Fruit fly (Drosophila melanogaster) whole organism, embryonic: Measurements from ENCODE around the gene CG13690.

ENCODE experiments used
- Aef1 ChIP-seq: fragments of 200-800 bp; sonication (Bioruptor generic); IDR thresholded peaks from 3 replicates; pipeline ENCODE4 v1.3.6; 2022; ENCODE audit warnings: missing biosample characterization, missing genetic modification characterization
- CG10366 ChIP-seq: fragments of 200-800 bp; sonication (Bioruptor generic); IDR thresholded peaks from 2 replicates; pipeline ENCODE4 v1.3.6; 2022; ENCODE audit warnings: missing biosample characterization, missing genetic modification characterization
- CG12071 ChIP-seq: fragments of 200-800 bp; sonication (Bioruptor generic); optimal IDR thresholded peaks from 3 replicates; lab custom pipeline; 2018; ENCODE audit warnings: missing biosample characterization, mild to moderate bottlenecking, missing genetic modification characterization
- CG14014 ChIP-seq: fragments of 200-800 bp; sonication (Bioruptor generic); IDR thresholded peaks from 2 replicates; pipeline ENCODE4 v1.3.6; 2022; ENCODE audit warnings: missing biosample characterization, missing genetic modification characterization
- CG17829 ChIP-seq: fragments of 200-800 bp; optimal IDR thresholded peaks from 2 replicates; lab custom pipeline; 2019; ENCODE audit warnings: missing biosample characterization, mild to moderate bottlenecking, missing genetic modification characterization, moderate library complexity
- CG18011 ChIP-seq: fragments of 200-800 bp; sonication (Bioruptor generic); optimal IDR thresholded peaks from 2 replicates; lab custom pipeline; 2017; ENCODE audit warnings: missing biosample characterization, missing genetic modification characterization, mild to moderate bottlenecking, moderate library complexity, missing genotype
- CG3847 ChIP-seq: fragments of 200-800 bp; sonication (Bioruptor generic); IDR thresholded peaks from 2 replicates; pipeline ENCODE4 v1.3.6; 2022; ENCODE audit warnings: missing biosample characterization, missing genetic modification characterization
- CG3995 ChIP-seq: fragments of 200-800 bp; sonication (Bioruptor generic); optimal IDR thresholded peaks from 3 replicates; lab custom pipeline; 2016; ENCODE audit warnings: missing biosample characterization, missing genetic modification characterization
- CG4282 ChIP-seq: fragments of 200-800 bp; sonication (Bioruptor generic); optimal IDR thresholded peaks from 2 replicates; lab custom pipeline; 2016; ENCODE audit warnings: missing biosample characterization, missing genetic modification characterization
- CG4404 ChIP-seq: fragments of 200-800 bp; sonication (Bioruptor generic); IDR thresholded peaks from 2 replicates; pipeline ENCODE4 v1.3.6; 2022; ENCODE audit warnings: missing biosample characterization, missing genetic modification characterization
- CG4424 ChIP-seq: fragments of 200-800 bp; sonication (Bioruptor generic); optimal IDR thresholded peaks from 3 replicates; lab custom pipeline; 2016; ENCODE audit warnings: missing biosample characterization, missing genetic modification characterization
- CG4617 ChIP-seq: fragments of 200-800 bp; sonication (Bioruptor generic); optimal IDR thresholded peaks from 3 replicates; lab custom pipeline; 2016; ENCODE audit warnings: missing biosample characterization, missing genetic modification characterization, borderline replicate concordance
- Drgx ChIP-seq: fragments of 200-800 bp; sonication (Bioruptor generic); IDR thresholded peaks from 2 replicates; pipeline ENCODE4 v1.3.6; 2022; ENCODE audit warnings: missing biosample characterization, missing genetic modification characterization
- Elba2 ChIP-seq: fragments of 200-800 bp; sonication (Bioruptor generic); optimal IDR thresholded peaks from 3 replicates; lab custom pipeline; 2016; ENCODE audit warnings: missing biosample characterization, missing genetic modification characterization
- GATAe ChIP-seq: fragments of 200-800 bp; sonication (Bioruptor generic); conservative IDR thresholded peaks from 2 replicates; pipeline ENCODE4 v1.3.6; 2022; ENCODE audit warnings: missing biosample characterization, missing genetic modification characterization
- HLH54F ChIP-seq: fragments of 200-800 bp; sonication (Bioruptor generic); optimal IDR thresholded peaks from 3 replicates; lab custom pipeline; 2016; ENCODE audit warnings: missing biosample characterization, missing genetic modification characterization
- Hr78 ChIP-seq, 2 experiments: fragments of 200-800 bp in 1 of 2; fragments of >200 bp in 1 of 2; sonication (Bioruptor generic) in 1 of 2; optimal IDR thresholded peaks; 2 replicates each; lab custom pipeline; 2017 to 2019; ENCODE audit warnings: missing biosample characterization in 2 of 2, missing genetic modification characterization in 2 of 2, mild to moderate bottlenecking in 1 of 2, moderate library complexity in 1 of 2
- Nf-YB ChIP-seq: fragments of 200-800 bp; sonication (Bioruptor generic); optimal IDR thresholded peaks from 3 replicates; lab custom pipeline; 2019; ENCODE audit warnings: missing biosample characterization, mild to moderate bottlenecking, missing genetic modification characterization, moderate library complexity
- Xbp1 ChIP-seq: fragments of 200-800 bp; sonication (Bioruptor generic); optimal IDR thresholded peaks from 3 replicates; lab custom pipeline; 2016; ENCODE audit warnings: missing biosample characterization, mild to moderate bottlenecking, missing genetic modification characterization
- Xrp1 ChIP-seq: fragments of 200-800 bp; sonication (Bioruptor generic); IDR thresholded peaks from 2 replicates; pipeline ENCODE4 v1.3.6; 2022; ENCODE audit warnings: missing biosample characterization, missing genetic modification characterization
- al ChIP-seq: fragments of 200-800 bp; sonication (Bioruptor generic); IDR thresholded peaks from 2 replicates; pipeline ENCODE4 v1.3.6; 2022; ENCODE audit warnings: missing biosample characterization, missing genetic modification characterization
- btn ChIP-seq: fragments of 200-800 bp; sonication (Bioruptor generic); optimal IDR thresholded peaks from 2 replicates; lab custom pipeline; 2016; ENCODE audit warnings: missing biosample characterization, missing genetic modification characterization
- cad ChIP-seq: fragments of >200 bp; optimal IDR thresholded peaks from 2 replicates; lab custom pipeline; 2017; ENCODE audit warnings: missing biosample characterization, missing genetic modification characterization
- cas ChIP-seq: fragments of 200-800 bp; sonication (Bioruptor generic); IDR thresholded peaks from 2 replicates; pipeline ENCODE4 v1.3.6; 2022; ENCODE audit warnings: missing biosample characterization, missing genetic modification characterization
- crp ChIP-seq, 2 experiments: fragments of 200-800 bp; sonication (Bioruptor generic); optimal IDR thresholded peaks; 2 replicates in 1 of 2; 3 replicates in 1 of 2; lab custom pipeline; 2017; ENCODE audit warnings: missing biosample characterization in 2 of 2, missing genetic modification characterization in 2 of 2, mild to moderate bottlenecking in 1 of 2, moderate library complexity in 1 of 2
- exex ChIP-seq: fragments of 200-800 bp; sonication (Bioruptor generic); optimal IDR thresholded peaks from 4 replicates; lab custom pipeline; 2018; ENCODE audit warnings: missing biosample characterization, mild to moderate bottlenecking, missing genetic modification characterization, moderate library complexity
- eyg ChIP-seq: fragments of 200-800 bp; sonication (Bioruptor generic); optimal IDR thresholded peaks from 3 replicates; lab custom pipeline; 2016; ENCODE audit warnings: missing biosample characterization, missing genetic modification characterization
- gcm ChIP-seq: fragments of 200-800 bp; sonication (Bioruptor generic); optimal IDR thresholded peaks from 2 replicates; lab custom pipeline; 2019; ENCODE audit warnings: missing biosample characterization, mild to moderate bottlenecking, missing genetic modification characterization, moderate library complexity
- grau ChIP-seq: fragments of 200-800 bp; optimal IDR thresholded peaks from 3 replicates; lab custom pipeline; 2019; ENCODE audit warnings: missing biosample characterization, mild to moderate bottlenecking, missing genetic modification characterization, moderate library complexity
- grn ChIP-seq: fragments of 200-800 bp; sonication (Bioruptor generic); optimal IDR thresholded peaks from 3 replicates; lab custom pipeline; 2017; ENCODE audit warnings: missing biosample characterization, missing genetic modification characterization
- insv ChIP-seq, 2 experiments: fragments of 200-800 bp; sonication (Bioruptor generic); optimal IDR thresholded peaks; 3 replicates each; lab custom pipeline; 2016 to 2018; ENCODE audit warnings: missing biosample characterization in 2 of 2, missing genetic modification characterization in 2 of 2
- lbe ChIP-seq: fragments of 200-800 bp; sonication (Bioruptor generic); optimal IDR thresholded peaks from 2 replicates; lab custom pipeline; 2016; ENCODE audit warnings: missing biosample characterization, mild to moderate bottlenecking, missing genetic modification characterization
- lola ChIP-seq, 3 experiments: fragments of >200 bp in 2 of 3; fragments of 200-800 bp in 1 of 3; sonication (Bioruptor generic) in 1 of 3; optimal IDR thresholded peaks; 2 replicates each; lab custom pipeline; 2017 to 2019; ENCODE audit warnings: missing biosample characterization in 3 of 3, missing genetic modification characterization in 3 of 3, mild to moderate bottlenecking in 1 of 3, moderate library complexity in 1 of 3
- mirr ChIP-seq: fragments of 200-800 bp; sonication (Bioruptor generic); optimal IDR thresholded peaks from 3 replicates; lab custom pipeline; 2018; ENCODE audit warnings: missing biosample characterization, mild to moderate bottlenecking, missing genetic modification characterization
- nom ChIP-seq: fragments of 200-800 bp; sonication (Bioruptor generic); optimal IDR thresholded peaks from 2 replicates; lab custom pipeline; 2017; ENCODE audit warnings: missing biosample characterization, missing genetic modification characterization, mild to moderate bottlenecking, moderate library complexity, missing genetic modification reagents
- rib ChIP-seq: fragments of 200-800 bp; sonication (Bioruptor generic); IDR thresholded peaks from 2 replicates; pipeline ENCODE4 v1.3.6; 2022; ENCODE audit warnings: missing biosample characterization, missing genetic modification characterization
- sd ChIP-seq: fragments of 200-800 bp; sonication (Bioruptor generic); optimal IDR thresholded peaks from 3 replicates; lab custom pipeline; 2018; ENCODE audit warnings: missing biosample characterization, mild to moderate bottlenecking, missing genetic modification characterization, moderate library complexity
- sens ChIP-seq: fragments of 200-800 bp; sonication (Bioruptor generic); peaks from one replicate; lab custom pipeline; 2016; ENCODE audit warnings: missing biosample characterization, missing genetic modification characterization
- shn ChIP-seq: fragments of 200-800 bp; sonication (Bioruptor generic); optimal IDR thresholded peaks from 3 replicates; lab custom pipeline; 2016; ENCODE audit warnings: missing biosample characterization, missing genetic modification characterization
- sug ChIP-seq: fragments of 200-800 bp; optimal IDR thresholded peaks from 2 replicates; lab custom pipeline; 2019; ENCODE audit warnings: missing biosample characterization, mild to moderate bottlenecking, missing genetic modification characterization, moderate library complexity

The CG13690 gene

dm6 chr2L:452872-453271, 33.4 kb upstream of the CG13690 start, which contains the start of the genes crq and shv (continued):
- peak; percentile 72 for TF ChIP-seq CG4617 (GFP tag; lab: Kevin White, UChicago)
- no peak for TF ChIP-seq CG10366
- TF ChIP-seq Nf-YB (GFP tag; lab: Kevin White, UChicago) = peak; percentile 99

- TF ChIP-seq nom (peak; percentile 19), CG3995 (no peak), lola (GFP tag; optimal IDR thresholded peaks at IDR 0.05; lab: Kevin White, UChicago) (no peak), CG4282 (GFP tag; lab: Kevin White, UChicago) (no peak), lbe (GFP tag; lab: Kevin White, UChicago) (peak; percentile 39), mirr (peak; percentile 77), Xrp1 (no peak), grau (tag; lab: Kevin White, UChicago) (peak; percentile 56), CG14014 (GFP tag; lab: Robert Waterston, UW) (0 out of 2 replicates have a peak, but pooled peaks have one; percentile 10), sens (GFP tag; lab: Kevin White, UChicago) (peak; percentile 60), CG12071 (no peak), Xbp1 (GFP tag; lab: Kevin White, UChicago) (no peak), GATAe (GFP tag; lab: Robert Waterston, UW) (peak; percentile 23; the same call in 1 of the 2 replicates), crp (GFP tag; optimal IDR thresholded peaks at IDR 0.05; lab: Kevin White, UChicago) (no peak), Drgx (GFP tag; lab: Robert Waterston, UW) (peak; percentile 54), gcm (GFP tag; lab: Kevin White, UChicago) (peak; percentile 28), rib (no peak), eyg (GFP tag; lab: Kevin White, UChicago) (no peak), CG3847 (GFP tag; lab: Robert Waterston, UW) (no peak), al (GFP tag; lab: Robert Waterston, UW) (no peak), Hr78 (GFP tag; optimal IDR thresholded peaks at IDR 0.05; lab: Kevin White, UChicago) (no peak), cas (no peak), Aef1 (GFP tag; lab: Robert Waterston, UW) (no peak), sd (tag; lab: Kevin White, UChicago) (peak; percentile 63), sug (tag; lab: Kevin White, UChicago) (peak; percentile 96), HLH54F (GFP tag; lab: Kevin White, UChicago) (no peak), grn (GFP tag; lab: Kevin White, UChicago) (peak; percentile 40), CG4404 (GFP tag; lab: Robert Waterston, UW) (no peak), CG18011 (GFP tag; lab: Kevin White, UChicago) (no peak), exex (tag; lab: Kevin White, UChicago) (peak; percentile 82), cad (GFP tag; lab: Kevin White, UChicago) (no peak), CG4424 (no peak)
Measured at dm6 chr2L:451705-452472, 32.4 kb upstream of the CG13690 start.

dm6 chr2L:447124-447523, 27.7 kb upstream of the CG13690 start:
- TF ChIP-seq CG17829 (tag; lab: Kevin White, UChicago) = no peak
- TF ChIP-seq insv (GFP tag; optimal IDR thresholded peaks at IDR 0.05; lab: Kevin White, UChicago) = peak in 1 of 2 experiments; percentile 71
- no peak for TF ChIP-seq shn (GFP tag; lab: Kevin White, UChicago)
- TF ChIP-seq Elba2 (GFP tag; lab: Kevin White, UChicago) = peak; percentile 80
- TF ChIP-seq btn (GFP tag; lab: Kevin White, UChicago) = no peak
